Worm (Caenorhabditis elegans) whole organism, L1 larva: ENCODE measurements around the gene madf-1.
A peak's percentile ranks its signal among the peaks of the same experiment; 100 is the strongest.

ENCODE experiments used
- C04F5.9 ChIP-seq: sonication (generic microtip); optimal IDR thresholded peaks from 2 replicates; lab custom pipeline; 2016; ENCODE audit warnings: missing genetic modification characterization, missing compliant biosample characterization
- C34B4.2 ChIP-seq: sonication (generic microtip); optimal IDR thresholded peaks from 2 replicates; lab custom pipeline; 2017; ENCODE audit warnings: mild to moderate bottlenecking, missing genetic modification characterization, missing compliant biosample characterization
- F16B12.6 ChIP-seq: fragments of 150-350 bp; optimal IDR thresholded peaks from 2 replicates; lab custom pipeline; 2014; ENCODE audit warnings: missing biosample characterization, missing genetic modification characterization
- Y116A8C.19 ChIP-seq: sonication (generic microtip); optimal IDR thresholded peaks from 2 replicates; lab custom pipeline; 2016; ENCODE audit warnings: missing compliant biosample characterization, missing genetic modification characterization, borderline replicate concordance
- aha-1 ChIP-seq: fragments of 150-350 bp; optimal IDR thresholded peaks from 2 replicates; lab custom pipeline; 2014; ENCODE audit warnings: missing biosample characterization, missing genetic modification characterization
- alr-1 ChIP-seq: fragments of 200-800 bp; sonication (Bioruptor generic); optimal IDR thresholded peaks from 2 replicates; lab custom pipeline; 2018; ENCODE audit warnings: borderline replicate concordance, mild to moderate bottlenecking, missing genetic modification characterization, missing compliant biosample characterization
- blmp-1 ChIP-seq: fragments of 150-350 bp; optimal IDR thresholded peaks from 2 replicates; lab custom pipeline; 2014; ENCODE audit warnings: missing biosample characterization, missing genetic modification characterization
- ceh-63 ChIP-seq: fragments of 200-800 bp; sonication (Bioruptor generic); optimal IDR thresholded peaks from 2 replicates; lab custom pipeline; 2018; ENCODE audit warnings: mild to moderate bottlenecking, missing genetic modification characterization, missing compliant biosample characterization
- ces-1 ChIP-seq: fragments of 150-350 bp; optimal IDR thresholded peaks from 2 replicates; lab custom pipeline; 2014; ENCODE audit warnings: missing biosample characterization, missing genetic modification reagents, missing genetic modification characterization
- dsc-1 ChIP-seq: sonication (generic microtip); optimal IDR thresholded peaks from 2 replicates; lab custom pipeline; 2016; ENCODE audit warnings: mild to moderate bottlenecking, missing genetic modification characterization, missing compliant biosample characterization
- efl-1 ChIP-seq, 4 experiments: fragments of 150-350 bp; optimal IDR thresholded peaks in 3 of 4; peaks in 1 of 4; 1 replicate in 1 of 4; 2 replicates in 3 of 4; lab custom pipeline; 2014; ENCODE audit warnings: missing biosample characterization in 2 of 4, missing genetic modification characterization in 2 of 4, missing genetic modification reagents in 2 of 4
- efl-3 ChIP-seq: fragments of 200-800 bp; sonication (Bioruptor generic); optimal IDR thresholded peaks from 2 replicates; lab custom pipeline; 2018; ENCODE audit warnings: mild to moderate bottlenecking, missing genetic modification characterization, missing compliant biosample characterization
- egl-27 ChIP-seq, 2 experiments: fragments of 150-350 bp in 1 of 2; sonication (generic microtip); optimal IDR thresholded peaks; 3 replicates each; lab custom pipeline; 2017 to 2018; ENCODE audit warnings: missing biosample characterization in 2 of 2, missing genetic modification characterization in 2 of 2, missing genetic modification reagents in 2 of 2
- elt-3 ChIP-seq, 6 experiments: fragments of 150-350 bp in 1 of 6; sonication (generic microtip); optimal IDR thresholded peaks; 2 replicates each; lab custom pipeline; 2017 to 2018; ENCODE audit warnings: missing biosample characterization in 6 of 6, missing genetic modification characterization in 6 of 6, inconsistent platforms in 1 of 6
- ets-5 ChIP-seq: fragments of 200-800 bp; sonication (Bioruptor generic); IDR thresholded peaks from 2 replicates; pipeline ENCODE4 v1.3.6; 2022; ENCODE audit warnings: missing genetic modification characterization, missing compliant biosample characterization
- fkh-10 ChIP-seq: sonication (generic microtip); optimal IDR thresholded peaks from 2 replicates; lab custom pipeline; 2017; ENCODE audit warnings: missing biosample characterization, missing genetic modification reagents, missing genetic modification characterization
- fkh-4 ChIP-seq: sonication (generic microtip); optimal IDR thresholded peaks from 2 replicates; lab custom pipeline; 2016; ENCODE audit warnings: missing compliant biosample characterization, missing genetic modification characterization, borderline replicate concordance
- fkh-8 ChIP-seq: sonication (generic microtip); optimal IDR thresholded peaks from 2 replicates; lab custom pipeline; 2016; ENCODE audit warnings: mild to moderate bottlenecking, missing genetic modification characterization, missing compliant biosample characterization
- fos-1 ChIP-seq: fragments of 150-350 bp; optimal IDR thresholded peaks from 2 replicates; lab custom pipeline; 2014; ENCODE audit warnings: missing biosample characterization, missing genetic modification characterization
- grh-1 ChIP-seq: fragments of 200-800 bp; sonication (Bioruptor generic); IDR thresholded peaks from 2 replicates; pipeline ENCODE4 v1.3.6; 2022; ENCODE audit warnings: missing genetic modification reagents, missing genetic modification characterization, missing compliant biosample characterization
- hlh-4 ChIP-seq: sonication (generic microtip); optimal IDR thresholded peaks from 2 replicates; lab custom pipeline; 2016; ENCODE audit warnings: mild to moderate bottlenecking, missing genetic modification characterization, missing compliant biosample characterization
- isw-1 ChIP-seq: fragments of 200-800 bp; sonication (Bioruptor generic); IDR thresholded peaks from 2 replicates; pipeline ENCODE4 v1.3.6; 2022; ENCODE audit warnings: missing genetic modification characterization, missing compliant biosample characterization
- lin-35 ChIP-seq, 2 experiments: fragments of 150-350 bp; optimal IDR thresholded peaks; 2 replicates each; lab custom pipeline; 2014; ENCODE audit warnings: missing biosample characterization in 2 of 2, missing genetic modification characterization in 2 of 2, missing genetic modification reagents in 2 of 2
- mdl-1 ChIP-seq, 2 experiments: fragments of 150-350 bp; optimal IDR thresholded peaks; 2 replicates each; lab custom pipeline; 2014 to 2017; ENCODE audit warnings: missing biosample characterization in 2 of 2, missing genetic modification characterization in 2 of 2, inconsistent platforms in 1 of 2
- mef-2 ChIP-seq: fragments of 150-350 bp; optimal IDR thresholded peaks from 2 replicates; lab custom pipeline; 2014; ENCODE audit warnings: missing biosample characterization, missing genetic modification characterization
- nhr-11 ChIP-seq: fragments of 150-350 bp; optimal IDR thresholded peaks from 2 replicates; lab custom pipeline; 2014; ENCODE audit warnings: missing biosample characterization, missing genetic modification characterization
- nhr-19 ChIP-seq: fragments of 200-800 bp; sonication (Bioruptor generic); conservative IDR thresholded peaks from 2 replicates; pipeline ENCODE4 v1.3.6; 2022; ENCODE audit warnings: missing genetic modification characterization, missing compliant biosample characterization
- nhr-20 ChIP-seq: sonication (generic microtip); optimal IDR thresholded peaks from 2 replicates; lab custom pipeline; 2016; ENCODE audit warnings: mild to moderate bottlenecking, missing genetic modification characterization, missing compliant biosample characterization
- nhr-237 ChIP-seq: fragments of 150-350 bp; optimal IDR thresholded peaks from 2 replicates; lab custom pipeline; 2014; ENCODE audit warnings: missing biosample characterization, missing genetic modification characterization
- nhr-47 ChIP-seq: sonication (generic microtip); optimal IDR thresholded peaks from 2 replicates; lab custom pipeline; 2016; ENCODE audit warnings: mild to moderate bottlenecking, missing genetic modification characterization, moderate library complexity, missing compliant biosample characterization
- nhr-84 ChIP-seq: sonication (generic microtip); optimal IDR thresholded peaks from 2 replicates; lab custom pipeline; 2017; ENCODE audit warnings: missing biosample characterization, missing genetic modification characterization
- nhr-90 ChIP-seq: sonication (generic microtip); optimal IDR thresholded peaks from 2 replicates; lab custom pipeline; 2016; ENCODE audit warnings: mild to moderate bottlenecking, missing genetic modification characterization, missing compliant biosample characterization; ENCODE audit not compliant: poor library complexity
- pqm-1 ChIP-seq: sonication (generic microtip); optimal IDR thresholded peaks from 3 replicates; lab custom pipeline; 2017; ENCODE audit warnings: missing biosample characterization, missing genetic modification characterization
- rnt-1 ChIP-seq: sonication (generic microtip); optimal IDR thresholded peaks from 2 replicates; lab custom pipeline; 2016; ENCODE audit warnings: mild to moderate bottlenecking, missing genetic modification characterization, moderate library complexity, missing compliant biosample characterization
- skn-1 ChIP-seq: fragments of 150-350 bp; optimal IDR thresholded peaks from 2 replicates; lab custom pipeline; 2014; ENCODE audit warnings: missing biosample characterization, missing genetic modification characterization
- snpc-4 ChIP-seq: fragments of 150-350 bp; optimal IDR thresholded peaks from 2 replicates; lab custom pipeline; 2014; ENCODE audit warnings: missing biosample characterization, missing genetic modification characterization
- sox-4 ChIP-seq: sonication (generic microtip); optimal IDR thresholded peaks from 2 replicates; lab custom pipeline; 2016; ENCODE audit warnings: missing genetic modification characterization, missing compliant biosample characterization
- sptf-1 ChIP-seq: fragments of 150-350 bp; optimal IDR thresholded peaks from 2 replicates; lab custom pipeline; 2014; ENCODE audit warnings: missing biosample characterization, missing genetic modification characterization
- sup-37 ChIP-seq: fragments of 200-800 bp; sonication (Bioruptor generic); optimal IDR thresholded peaks from 2 replicates; lab custom pipeline; 2018; ENCODE audit warnings: mild to moderate bottlenecking, missing genetic modification characterization, missing compliant biosample characterization
- swsn-7 ChIP-seq: sonication (generic microtip); optimal IDR thresholded peaks from 2 replicates; lab custom pipeline; 2016; ENCODE audit warnings: missing genetic modification characterization, missing compliant biosample characterization
- tbx-2 ChIP-seq: sonication (generic microtip); optimal IDR thresholded peaks from 2 replicates; lab custom pipeline; 2016; ENCODE audit warnings: missing genetic modification characterization, missing compliant biosample characterization
- tlp-1 ChIP-seq: fragments of 150-350 bp; optimal IDR thresholded peaks from 2 replicates; lab custom pipeline; 2014; ENCODE audit warnings: missing biosample characterization, missing genetic modification characterization
- unc-130 ChIP-seq: fragments of 150-350 bp; optimal IDR thresholded peaks from 2 replicates; lab custom pipeline; 2017; ENCODE audit warnings: missing biosample characterization, missing genetic modification characterization, inconsistent platforms
- unc-30 ChIP-seq: sonication (generic microtip); optimal IDR thresholded peaks from 2 replicates; lab custom pipeline; 2017; ENCODE audit warnings: missing biosample characterization, missing genetic modification characterization
- unc-62 ChIP-seq: fragments of 150-350 bp; optimal IDR thresholded peaks from 2 replicates; lab custom pipeline; 2014; ENCODE audit warnings: missing biosample characterization, missing genetic modification reagents, missing genetic modification characterization
- unc-98 ChIP-seq: fragments of 200-800 bp; sonication (Bioruptor generic); IDR thresholded peaks from 2 replicates; pipeline ENCODE4 v1.3.6; 2022; ENCODE audit warnings: missing genetic modification characterization, missing compliant biosample characterization
- vab-15 ChIP-seq: sonication (generic microtip); optimal IDR thresholded peaks from 2 replicates; lab custom pipeline; 2017; ENCODE audit warnings: missing genotype, mild to moderate bottlenecking, missing genetic modification characterization, missing compliant biosample characterization
- xbp-1 ChIP-seq: sonication (generic microtip); optimal IDR thresholded peaks from 2 replicates; lab custom pipeline; 2016; ENCODE audit warnings: missing genetic modification characterization, missing compliant biosample characterization
- zag-1 ChIP-seq: fragments of 150-350 bp; optimal IDR thresholded peaks from 2 replicates; lab custom pipeline; 2014; ENCODE audit warnings: missing biosample characterization, missing genetic modification characterization
- ztf-11 ChIP-seq, 2 experiments: sonication (generic microtip); optimal IDR thresholded peaks; 2 replicates each; lab custom pipeline; 2016 to 2017; ENCODE audit warnings: missing genetic modification characterization in 2 of 2, missing biosample characterization in 1 of 2, missing compliant biosample characterization in 1 of 2
- ztf-4 ChIP-seq: fragments of 150-350 bp; optimal IDR thresholded peaks from 2 replicates; lab custom pipeline; 2014; ENCODE audit warnings: missing biosample characterization, missing genetic modification characterization

Gene madf-1

ce11 chrIV:845198-845597 is 13.5 kb upstream of the madf-1 start, which contains the start of gene lgc-33:
Gene lgc-33, plus strand, starts transcription at chrIV:845498.
- TF ChIP-seq swsn-7 (tag; lab: Kevin White, UChicago) (no peak), nhr-237 (tag; lab: Kevin White, UChicago) (no peak), ces-1 (GFP tag; lab: Kevin White, UChicago) (no peak), fos-1 (tag; lab: Kevin White, UChicago) (no peak), blmp-1 (tag; lab: Kevin White, UChicago) (no peak)

DNA sequence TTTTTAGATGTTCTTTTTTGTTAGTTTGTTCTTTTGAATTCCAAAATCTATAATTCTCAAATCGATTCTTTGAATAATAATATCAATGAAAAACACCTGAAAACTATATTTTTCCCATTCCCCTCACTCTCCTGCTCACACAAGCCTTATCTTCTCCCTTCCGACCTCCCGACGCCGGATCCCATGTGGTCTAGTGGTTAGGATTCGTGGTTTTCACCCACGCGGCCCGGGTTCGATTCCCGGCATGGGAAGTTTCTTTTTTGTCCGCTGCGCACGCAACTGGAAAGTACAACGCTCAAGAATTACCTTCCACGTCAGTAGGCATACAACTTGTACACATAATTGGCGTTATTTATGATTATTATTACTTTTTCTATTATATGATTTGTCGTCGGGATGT is 10.9 kb upstream of the madf-1 start:
- TF ChIP-seq nhr-20 (peak; percentile 60), tlp-1 (tag; lab: Kevin White, UChicago) (no peak), vab-15 (no peak), ztf-11 (tag; optimal IDR thresholded peaks at IDR 0.05; lab: Kevin White, UChicago) (peak in 1 of 2 experiments; percentile 38), grh-1 (GFP tag; lab: Robert Waterston, UW) (no peak), tbx-2 (tag; lab: Kevin White, UChicago) (peak; percentile 37), ets-5 (no peak), aha-1 (tag; lab: Kevin White, UChicago) (no peak), sptf-1 (no peak), nhr-47 (tag; lab: Kevin White, UChicago) (peak; percentile 61), isw-1 (no peak; the same call in 1 of the 2 replicates), Y116A8C.19 (no peak), fkh-8 (tag; lab: Kevin White, UChicago) (no peak), snpc-4 (tag; lab: Kevin White, UChicago) (peak; percentile 47), F16B12.6 (tag; lab: Kevin White, UChicago) (peak; percentile 39), zag-1 (tag; lab: Kevin White, UChicago) (no peak), swsn-7 (tag; lab: Kevin White, UChicago) (peak; percentile 53), skn-1 (tag; lab: Kevin White, UChicago) (peak; percentile 2), unc-98 (no peak), C04F5.9 (tag; lab: Kevin White, UChicago) (peak; percentile 8), unc-130 (tag; lab: Kevin White, UChicago) (no peak), C34B4.2 (tag; lab: Kevin White, UChicago) (no peak), rnt-1 (no peak), mef-2 (tag; lab: Kevin White, UChicago) (no peak), nhr-19 (no peak), fkh-10 (GFP tag; lab: Kevin White, UChicago) (no peak), ztf-4 (tag; lab: Kevin White, UChicago) (no peak), ceh-63 (no peak), efl-3 (GFP tag; lab: Kevin White, UChicago) (no peak), lin-35 (GFP tag; optimal IDR thresholded peaks at IDR 0.05; lab: Kevin White, UChicago) (peak; percentile 60 to 72), egl-27 (tag; optimal IDR thresholded peaks at IDR 0.05; lab: Kevin White, UChicago) (no peak), mdl-1 (tag; optimal IDR thresholded peaks at IDR 0.05; lab: Kevin White, UChicago) (peak in 1 of 2 experiments; percentile 64), efl-1 (optimal IDR thresholded peaks at IDR 0.05; lab: Kevin White, UChicago) (peak; percentile 52 to 53), efl-1 (GFP tag; optimal IDR thresholded peaks at IDR 0.05 in 1 of 2; lab: Kevin White, UChicago) (peak; percentile 46 to 94), alr-1 (tag; lab: Kevin White, UChicago) (no peak), sup-37 (no peak), hlh-4 (tag; lab: Kevin White, UChicago) (no peak), nhr-11 (tag; lab: Kevin White, UChicago) (no peak), nhr-84 (tag; lab: Kevin White, UChicago) (no peak), unc-62 (GFP tag; lab: Kevin White, UChicago) (no peak), pqm-1 (tag; lab: Kevin White, UChicago) (no peak), dsc-1 (peak; percentile 55), blmp-1 (tag; lab: Kevin White, UChicago) (peak; percentile 38), xbp-1 (tag; lab: Kevin White, UChicago) (peak; percentile 19), unc-30 (tag; lab: Kevin White, UChicago) (no peak), fkh-4 (tag; lab: Kevin White, UChicago) (no peak), ces-1 (GFP tag; lab: Kevin White, UChicago) (no peak), elt-3 (tag; optimal IDR thresholded peaks at IDR 0.05; lab: Kevin White, UChicago) (peak in 1 of 6 experiments; percentile 34), nhr-90 (tag; lab: Kevin White, UChicago) (peak; percentile 52), sox-4 (no peak)
